Fruit fly (Drosophila melanogaster): ENCODE measurements around the gene CG14957.

Gene CG14957

DNA sequence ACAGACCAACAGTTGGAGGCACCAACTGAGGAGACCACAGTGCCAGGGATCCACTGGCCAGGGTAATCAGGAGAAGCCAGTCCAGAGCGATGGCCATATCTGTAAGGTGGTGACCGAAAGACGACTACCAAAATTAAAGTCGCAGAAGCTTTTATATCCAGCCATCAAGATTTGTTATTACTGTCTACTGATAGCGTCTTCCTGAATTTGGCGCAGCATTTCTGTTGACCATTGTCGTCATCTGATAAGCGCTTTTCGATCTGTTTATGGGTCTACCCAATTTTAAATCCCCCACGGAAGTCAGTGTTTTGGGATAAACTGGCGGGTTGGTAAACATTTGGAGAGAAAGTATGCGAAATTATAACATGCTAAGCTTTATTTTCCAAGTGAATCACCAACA lies 14.9 kb upstream of the CG14957 start, which contains the start of gene CG14963:
Gene CG14963 (minus strand): TSS at position 101 of the 400 bp plus-strand sequence.
- TF ChIP-seq p53 (GFP tag; optimal IDR thresholded peaks at IDR 0.05) (no peak), yki (optimal IDR thresholded peaks at IDR 0.05) (no peak), CG2202 (tag; optimal IDR thresholded peaks at IDR 0.05) (no peak), dati (GFP tag; IDR thresholded peaks at IDR 0.05) (no peak), sqz (GFP tag; optimal IDR thresholded peaks at IDR 0.05) (no peak), seq (GFP tag; IDR thresholded peaks at IDR 0.05) (no peak), Oli (tag; optimal IDR thresholded peaks at IDR 0.05) (no peak)

dm6 chr3L:3177872-3178271 lies 9.5 kb upstream of the CG14957 start:
- TF ChIP-seq Lpt (GFP tag; optimal IDR thresholded peaks at IDR 0.05): no peak
- no peak for TF ChIP-seq CG3065 (GFP tag; optimal IDR thresholded peaks at IDR 0.05)
- no peak for TF ChIP-seq inv (GFP tag; IDR thresholded peaks at IDR 0.05; ENCODE audit: partially characterized antibody)
- TF ChIP-seq CG2875 (GFP tag; optimal IDR thresholded peaks at IDR 0.05): no peak
- no peak for TF ChIP-seq Doc3 (GFP tag; IDR thresholded peaks at IDR 0.05; ENCODE audit: partially characterized antibody)
- no peak for TF ChIP-seq Eip74EF (GFP tag; optimal IDR thresholded peaks at IDR 0.05)
- TF ChIP-seq Tbp (GFP tag; optimal IDR thresholded peaks at IDR 0.05): no peak
- 0 out of 3 replicates have a peak, but pooled peaks have one; percentile 7 for TF ChIP-seq CG34422 (GFP tag; IDR thresholded peaks at IDR 0.05)
- TF ChIP-seq Sox100B (GFP tag; optimal IDR thresholded peaks at IDR 0.05): no peak
- no peak for TF ChIP-seq CG2116 (GFP tag; optimal IDR thresholded peaks at IDR 0.05)
- TF ChIP-seq CG13296 (GFP tag; optimal IDR thresholded peaks at IDR 0.05): no peak
- no peak for TF ChIP-seq CG4360 (GFP tag; IDR thresholded peaks at IDR 0.05)
- peak; percentile 92 for TF ChIP-seq kah (GFP tag; optimal IDR thresholded peaks at IDR 0.05)
- no peak for TF ChIP-seq zf30C (GFP tag; optimal IDR thresholded peaks at IDR 0.05)

DNA sequence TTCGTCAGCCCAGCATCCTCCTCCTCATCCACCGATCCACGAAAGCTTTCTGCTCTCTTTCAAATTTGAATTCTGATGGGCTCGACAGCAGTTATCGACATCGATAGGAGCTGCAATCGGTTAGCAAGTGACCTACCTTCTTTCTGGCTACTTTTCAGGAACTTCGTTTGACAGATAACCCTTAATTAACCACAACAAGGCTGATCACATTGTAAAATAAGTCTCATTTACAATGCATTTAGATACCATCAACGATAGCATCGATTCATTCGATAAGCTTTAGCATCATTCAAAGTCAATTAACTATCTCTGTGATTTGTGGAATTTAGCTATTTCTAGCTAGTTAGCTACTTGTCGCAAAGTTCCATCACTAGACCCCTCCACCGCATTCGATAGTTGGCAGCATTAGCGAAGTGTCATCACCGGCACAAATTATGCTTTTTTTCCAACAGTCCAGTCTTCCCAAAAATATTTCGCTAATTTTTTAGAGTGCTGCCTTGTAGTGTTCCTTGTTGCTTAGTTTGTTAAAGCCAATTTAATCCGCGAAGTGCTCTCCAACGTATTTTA lies 8.8 kb upstream of the CG14957 start, which contains the start of the genes MnM and Girdin:
Gene MnM (minus strand): TSS at position 51 of the 567 bp plus-strand sequence.
Gene Girdin (plus strand): TSS at position 401 of the 567 bp plus-strand sequence.
- peak; percentile 40 for TF ChIP-seq p53 (GFP tag; optimal IDR thresholded peaks at IDR 0.05)
- TF ChIP-seq CG6791 (GFP tag; IDR thresholded peaks at IDR 0.05; ENCODE audit: partially characterized antibody): peak; percentile 69; the same call in 1 of the 3 replicates
- 0 out of 2 replicates have a peak, but pooled peaks have one; percentile 30 for TF ChIP-seq peb (GFP tag; IDR thresholded peaks at IDR 0.05)
- TF ChIP-seq scrt (GFP tag; optimal IDR thresholded peaks at IDR 0.05): no peak
- TF ChIP-seq CG6175 (GFP tag; IDR thresholded peaks at IDR 0.05): peak; percentile 67; the same call in 2 of the 3 replicates
- TF ChIP-seq CG3281 (GFP tag; optimal IDR thresholded peaks at IDR 0.05): no peak
- TF ChIP-seq Opbp (GFP tag; IDR thresholded peaks at IDR 0.05; ENCODE audit: partially characterized antibody): peak; percentile 71
- TF ChIP-seq org-1 (GFP tag; optimal IDR thresholded peaks at IDR 0.05): peak; percentile 12
- peak; percentile 19 for TF ChIP-seq Six4 (GFP tag; optimal IDR thresholded peaks at IDR 0.05)
- TF ChIP-seq ase (GFP tag; IDR thresholded peaks at IDR 0.05): no peak
- no peak for TF ChIP-seq CG8359 (GFP tag; optimal IDR thresholded peaks at IDR 0.05; ENCODE audit: borderline replicate concordance)
- TF ChIP-seq CG10321 (GFP tag; IDR thresholded peaks at IDR 0.05): no peak
- peak; percentile 56; the same call in 2 of the 4 replicates for TF ChIP-seq Gug (GFP tag; IDR thresholded peaks at IDR 0.05)
- 0 out of 2 replicates have a peak, but pooled peaks have one; percentile 11 for TF ChIP-seq CG7372 (GFP tag; IDR thresholded peaks at IDR 0.05)
- TF ChIP-seq ac (GFP tag; optimal IDR thresholded peaks at IDR 0.05): no peak
- peak; percentile 84 for TF ChIP-seq CG4617 (GFP tag; optimal IDR thresholded peaks at IDR 0.05; ENCODE audit: borderline replicate concordance)
- TF ChIP-seq lilli (GFP tag; optimal IDR thresholded peaks at IDR 0.05): peak; percentile 87
- no peak for TF ChIP-seq schlank (tag; optimal IDR thresholded peaks at IDR 0.05)
- TF ChIP-seq CHES-1-like (GFP tag; optimal IDR thresholded peaks at IDR 0.05): peak; percentile 86
- TF ChIP-seq bcd (GFP tag; optimal IDR thresholded peaks at IDR 0.05): no peak
- no peak for TF ChIP-seq CG1529 (GFP tag; optimal IDR thresholded peaks at IDR 0.05)
- TF ChIP-seq CG10209 (GFP tag; optimal IDR thresholded peaks at IDR 0.05): peak; percentile 56
- TF ChIP-seq Ravus (GFP tag; IDR thresholded peaks at IDR 0.05): no peak
- peak; percentile 88 for TF ChIP-seq sna (GFP tag; IDR thresholded peaks at IDR 0.05; ENCODE audit: partially characterized antibody)
- TF ChIP-seq bab2 (GFP tag; optimal IDR thresholded peaks at IDR 0.05): peak; percentile 73
- TF ChIP-seq CG32772 (GFP tag; IDR thresholded peaks at IDR 0.05): peak; percentile 44; the same call in 1 of the 2 replicates
- TF ChIP-seq Elba2 (GFP tag; optimal IDR thresholded peaks at IDR 0.05): no peak
- peak; percentile 59 for TF ChIP-seq nerfin-2 (GFP tag; IDR thresholded peaks at IDR 0.05; ENCODE audit: partially characterized antibody)

Data from whole organism, embryonic.